Worm (Caenorhabditis elegans) whole organism, L1 larva: ENCODE results near the gene pals-19.
"Not testable (repeated sequence)": the region's sequence is repeated elsewhere in the genome, so short reads cannot be mapped to it uniquely, and the experiment has no call there.

Experiments used
- aly-2 ChIP-seq: fragments of 150-350 bp; optimal IDR thresholded peaks from 2 replicates; lab custom pipeline; 2014; ENCODE audit warnings: missing biosample characterization, missing genetic modification characterization
- blmp-1 ChIP-seq: fragments of 150-350 bp; optimal IDR thresholded peaks from 2 replicates; lab custom pipeline; 2014; ENCODE audit warnings: missing biosample characterization, missing genetic modification characterization
- elt-3 ChIP-seq, 6 experiments: fragments of 150-350 bp in 1 of 6; sonication (generic microtip); optimal IDR thresholded peaks; 2 replicates each; lab custom pipeline; 2017 to 2018; ENCODE audit warnings: missing biosample characterization in 6 of 6, missing genetic modification characterization in 6 of 6, inconsistent platforms in 1 of 6
- fkh-10 ChIP-seq: sonication (generic microtip); optimal IDR thresholded peaks from 2 replicates; lab custom pipeline; 2017; ENCODE audit warnings: missing biosample characterization, missing genetic modification reagents, missing genetic modification characterization
- grh-1 ChIP-seq: fragments of 200-800 bp; sonication (Bioruptor generic); IDR thresholded peaks from 2 replicates; pipeline ENCODE4 v1.3.6; 2022; ENCODE audit warnings: missing genetic modification reagents, missing genetic modification characterization, missing compliant biosample characterization
- lsy-2 ChIP-seq, 2 experiments: fragments of 150-350 bp; optimal IDR thresholded peaks; 2 replicates each; lab custom pipeline; 2014; ENCODE audit warnings: missing biosample characterization in 2 of 2, missing genetic modification characterization in 2 of 2
- nhr-47 ChIP-seq: sonication (generic microtip); optimal IDR thresholded peaks from 2 replicates; lab custom pipeline; 2016; ENCODE audit warnings: mild to moderate bottlenecking, missing genetic modification characterization, moderate library complexity, missing compliant biosample characterization
- nhr-85 ChIP-seq: sonication (generic microtip); peaks from one replicate; lab custom pipeline; 2016; ENCODE audit warnings: missing genetic modification characterization, inconsistent platforms, missing compliant biosample characterization
- skn-1 ChIP-seq: fragments of 150-350 bp; optimal IDR thresholded peaks from 2 replicates; lab custom pipeline; 2014; ENCODE audit warnings: missing biosample characterization, missing genetic modification characterization
- snpc-4 ChIP-seq: fragments of 150-350 bp; optimal IDR thresholded peaks from 2 replicates; lab custom pipeline; 2014; ENCODE audit warnings: missing biosample characterization, missing genetic modification characterization
- sup-37 ChIP-seq: fragments of 200-800 bp; sonication (Bioruptor generic); optimal IDR thresholded peaks from 2 replicates; lab custom pipeline; 2018; ENCODE audit warnings: mild to moderate bottlenecking, missing genetic modification characterization, missing compliant biosample characterization
- tbx-2 ChIP-seq: sonication (generic microtip); optimal IDR thresholded peaks from 2 replicates; lab custom pipeline; 2016; ENCODE audit warnings: missing genetic modification characterization, missing compliant biosample characterization
- zag-1 ChIP-seq: fragments of 150-350 bp; optimal IDR thresholded peaks from 2 replicates; lab custom pipeline; 2014; ENCODE audit warnings: missing biosample characterization, missing genetic modification characterization
- ztf-11 ChIP-seq, 2 experiments: sonication (generic microtip); optimal IDR thresholded peaks; 2 replicates each; lab custom pipeline; 2016 to 2017; ENCODE audit warnings: missing genetic modification characterization in 2 of 2, missing biosample characterization in 1 of 2, missing compliant biosample characterization in 1 of 2

DNA sequence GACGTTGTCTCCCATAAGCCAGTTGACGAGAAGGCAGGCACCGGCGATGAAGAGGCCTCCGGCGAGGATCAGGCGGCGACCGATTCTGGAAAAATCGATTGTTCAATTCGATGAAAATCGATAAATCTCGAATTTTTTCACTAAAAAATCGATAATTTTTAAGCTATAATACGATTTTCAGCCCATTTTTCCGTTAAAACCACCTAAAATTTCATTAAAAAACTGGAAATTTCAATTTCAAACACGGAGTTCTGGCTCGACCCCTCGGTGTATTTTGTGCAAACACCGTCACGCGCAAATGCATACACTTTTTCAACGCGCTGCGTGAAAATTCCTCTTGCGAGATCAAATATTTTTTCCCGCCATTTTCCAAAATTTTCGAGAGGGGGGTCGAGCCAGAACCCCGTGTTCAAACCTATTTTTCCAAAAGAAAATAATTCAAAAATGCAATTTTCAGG lies 18.6 kb downstream of the pals-19 start:
- not testable (repeated sequence) for TF ChIP-seq sup-37 (GFP tag; lab: Kevin White, UChicago); lsy-2 (tag; optimal IDR thresholded peaks at IDR 0.05; lab: Kevin White, UChicago); elt-3 (tag; optimal IDR thresholded peaks at IDR 0.05; lab: Kevin White, UChicago); aly-2 (tag; lab: Kevin White, UChicago); skn-1 (tag; lab: Kevin White, UChicago); fkh-10 (GFP tag; lab: Kevin White, UChicago); blmp-1 (tag; lab: Kevin White, UChicago); zag-1 (tag; lab: Kevin White, UChicago); tbx-2; nhr-85; grh-1 (GFP tag; lab: Robert Waterston, UW); snpc-4 (tag; lab: Kevin White, UChicago); ztf-11 (tag; optimal IDR thresholded peaks at IDR 0.05; lab: Kevin White, UChicago); nhr-47 (tag; lab: Kevin White, UChicago)
